Worm (Caenorhabditis elegans): ENCODE results near the gene ZC239.6.
A peak's percentile ranks its signal among the peaks of the same experiment; 100 is the strongest.

ZC239.6 gene

DNA sequence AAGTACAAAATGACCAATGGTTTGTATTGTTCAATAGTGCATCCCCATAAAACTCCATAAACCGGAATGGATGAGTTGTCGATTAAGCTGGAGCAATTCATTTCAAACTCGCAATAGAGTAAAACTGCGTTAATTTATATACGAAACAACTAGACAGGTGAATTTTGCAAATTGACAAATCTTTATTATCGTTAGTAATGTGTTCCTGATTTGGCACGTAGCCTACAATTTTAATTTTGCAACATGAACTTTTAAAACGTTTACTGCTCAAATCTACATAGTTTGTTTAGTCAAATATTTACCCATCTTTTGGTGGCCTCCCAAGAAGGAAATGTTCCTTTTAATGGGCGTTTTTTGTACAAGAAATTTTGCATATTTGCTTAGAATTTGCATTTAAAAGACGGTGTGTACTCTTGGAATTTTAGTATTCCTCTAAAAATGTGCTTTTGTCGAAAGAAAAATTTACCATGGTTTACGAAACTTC lies 27.6 kb downstream of the ZC239.6 start, which contains the start of the genes srz-67 and C17F4.11:
Gene srz-67, minus strand, starts transcription at position 101 of the 484 bp plus-strand sequence.
Gene C17F4.11, plus strand, starts transcription at position 434 of the 484 bp plus-strand sequence.
- TF ChIP-seq ceh-83 (GFP tag; optimal IDR thresholded peaks at IDR 0.05) (no peak), ham-2 (GFP tag; optimal IDR thresholded peaks at IDR 0.05) (no peak), elt-1 (tag; optimal IDR thresholded peaks at IDR 0.05; ENCODE audit: borderline replicate concordance, insufficient read depth) (no peak), lin-32 (GFP tag; optimal IDR thresholded peaks at IDR 0.05) (no peak), nhr-28 (tag; optimal IDR thresholded peaks at IDR 0.05) (no peak), lin-13 (tag; optimal IDR thresholded peaks at IDR 0.05) (no peak), nhr-2 (tag; optimal IDR thresholded peaks at IDR 0.05) (no peak)

DNA sequence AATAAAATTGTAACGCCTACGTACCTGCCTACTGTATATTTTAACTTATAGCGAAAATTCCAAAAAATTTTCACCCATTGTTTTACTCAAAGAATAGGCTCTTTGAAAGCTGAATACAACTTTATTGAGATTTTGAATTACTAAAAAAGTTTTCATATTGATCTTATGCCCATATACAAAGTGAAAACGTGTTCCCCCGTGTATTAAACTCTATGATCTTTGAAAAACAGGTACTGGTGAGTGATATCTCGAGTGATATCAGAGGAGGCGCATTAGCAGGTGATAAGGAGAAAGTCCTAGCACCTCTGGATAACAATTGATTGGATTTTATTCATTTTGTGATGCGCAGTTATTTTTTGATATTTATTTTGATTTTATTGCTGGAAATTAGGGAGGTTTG lies 30.8 kb downstream of the ZC239.6 start, which contains the start of gene C17F4.3:
Gene C17F4.3, plus strand, starts transcription at position 301 of the 400 bp plus-strand sequence.
- TF ChIP-seq ceh-83 (GFP tag; optimal IDR thresholded peaks at IDR 0.05) = no peak
- no peak for TF ChIP-seq mls-2 (tag; optimal IDR thresholded peaks at IDR 0.05)
- no peak for TF ChIP-seq zip-8 (tag; optimal IDR thresholded peaks at IDR 0.05)
- no peak for TF ChIP-seq sem-2 (GFP tag; optimal IDR thresholded peaks at IDR 0.05)
- TF ChIP-seq ztf-11 (tag; optimal IDR thresholded peaks at IDR 0.05) = no peak
- TF ChIP-seq elt-3 (tag; optimal IDR thresholded peaks at IDR 0.05) = no peak
- no peak for TF ChIP-seq lin-32 (GFP tag; optimal IDR thresholded peaks at IDR 0.05)
- no peak for TF ChIP-seq pha-4 (tag; optimal IDR thresholded peaks at IDR 0.05)

DNA sequence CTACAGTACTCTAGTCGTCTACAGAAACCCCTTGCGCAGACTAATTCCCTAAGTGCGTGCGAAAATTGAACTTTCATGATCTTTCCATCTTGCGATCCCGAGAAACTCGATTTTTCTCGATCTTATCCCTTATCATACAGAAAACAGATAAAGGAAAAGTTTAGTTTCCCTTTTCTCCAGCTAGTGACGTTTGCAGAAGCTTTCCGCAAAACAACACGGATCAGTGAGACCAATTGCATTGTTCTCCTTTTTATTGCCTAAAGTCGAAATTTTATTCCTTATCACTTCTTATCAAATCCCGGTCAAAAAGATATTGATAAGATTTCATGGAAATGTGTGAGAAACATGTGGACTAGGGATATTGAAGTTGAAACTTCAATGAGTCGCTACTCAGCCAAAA lies 32.4 kb downstream of the ZC239.6 start:
- TF ChIP-seq blmp-1 (tag; optimal IDR thresholded peaks at IDR 0.05) (peak; percentile 10), sptf-1 (tag; optimal IDR thresholded peaks at IDR 0.05) (no peak), elt-3 (tag; optimal IDR thresholded peaks at IDR 0.05) (peak; percentile 88)

ce11 chrII:3244070-3244469 lies 34.6 kb downstream of the ZC239.6 start, which contains the start of gene C17F4.12:
Gene C17F4.12 (minus strand): TSS chrII:3244170.
- TF ChIP-seq elt-1 (tag; optimal IDR thresholded peaks at IDR 0.05; ENCODE audit: borderline replicate concordance, insufficient read depth) = no peak
- TF ChIP-seq ztf-11 (tag; optimal IDR thresholded peaks at IDR 0.05) = no peak
- no peak for TF ChIP-seq nhr-237 (tag; optimal IDR thresholded peaks at IDR 0.05)
- TF ChIP-seq unc-39 (tag; optimal IDR thresholded peaks at IDR 0.05) = no peak
- TF ChIP-seq ceh-39 (tag; optimal IDR thresholded peaks at IDR 0.05) = no peak
- TF ChIP-seq snpc-4 (tag; optimal IDR thresholded peaks at IDR 0.05) = no peak
- TF ChIP-seq flh-1 (GFP tag; optimal IDR thresholded peaks at IDR 0.05) = no peak
- TF ChIP-seq drap-1 (GFP tag; optimal IDR thresholded peaks at IDR 0.05) = no peak

DNA sequence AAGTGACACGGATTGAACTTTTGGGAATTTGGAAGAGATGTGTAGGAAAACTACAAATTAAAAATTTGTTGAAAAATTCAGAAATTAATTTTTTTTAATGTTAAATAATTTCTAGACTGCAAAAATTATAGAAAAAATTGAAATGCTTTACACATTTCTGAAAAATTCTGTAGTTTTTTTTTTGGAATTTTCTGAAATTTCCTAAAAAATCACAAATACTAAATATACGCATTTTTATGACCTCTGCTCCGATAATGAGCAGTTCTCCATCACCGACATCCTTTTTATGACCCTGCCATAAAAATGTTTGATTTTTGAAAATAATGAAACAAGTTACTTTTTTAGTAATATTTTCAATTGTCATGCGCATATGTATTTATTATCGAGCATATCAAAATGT lies 35.3 kb downstream of the ZC239.6 start:
- TF ChIP-seq elt-3 (tag; optimal IDR thresholded peaks at IDR 0.05) = no peak
- no peak for TF ChIP-seq lin-32 (GFP tag; optimal IDR thresholded peaks at IDR 0.05)
- no peak for TF ChIP-seq unc-39 (tag; optimal IDR thresholded peaks at IDR 0.05)
- TF ChIP-seq ceh-83 (GFP tag; optimal IDR thresholded peaks at IDR 0.05) = no peak
- TF ChIP-seq cnd-1 (tag; optimal IDR thresholded peaks at IDR 0.05) = no peak
- TF ChIP-seq mep-1 (tag; optimal IDR thresholded peaks at IDR 0.05) = no peak
- TF ChIP-seq lsy-2 (tag; optimal IDR thresholded peaks at IDR 0.05) = no peak
- TF ChIP-seq nhr-76 (tag; optimal IDR thresholded peaks at IDR 0.05) = no peak
- no peak for TF ChIP-seq mls-2 (tag; optimal IDR thresholded peaks at IDR 0.05)
- TF ChIP-seq sem-2 (GFP tag; optimal IDR thresholded peaks at IDR 0.05) = no peak
- TF ChIP-seq nhr-28 (tag; optimal IDR thresholded peaks at IDR 0.05) = no peak
- no peak for TF ChIP-seq sptf-1 (tag; optimal IDR thresholded peaks at IDR 0.05)
- TF ChIP-seq mab-5 (tag; optimal IDR thresholded peaks at IDR 0.05) = no peak
- TF ChIP-seq ceh-43 (GFP tag; optimal IDR thresholded peaks at IDR 0.05) = no peak
- no peak for TF ChIP-seq ceh-39 (tag; optimal IDR thresholded peaks at IDR 0.05)
- TF ChIP-seq flh-1 (GFP tag; optimal IDR thresholded peaks at IDR 0.05) = no peak
- no peak for TF ChIP-seq nhr-237 (tag; optimal IDR thresholded peaks at IDR 0.05)
- no peak for TF ChIP-seq bed-3 (GFP tag; optimal IDR thresholded peaks at IDR 0.05)
- no peak for TF ChIP-seq nhr-12 (tag; optimal IDR thresholded peaks at IDR 0.05)

ce11 chrII:3245836-3246235 lies 36.4 kb downstream of the ZC239.6 start, which contains the start of gene C17F4.7:
Gene C17F4.7 (minus strand): TSS chrII:3246015.
- no peak for TF ChIP-seq zip-8 (tag; optimal IDR thresholded peaks at IDR 0.05)
- no peak for TF ChIP-seq mab-5 (tag; optimal IDR thresholded peaks at IDR 0.05)
- no peak for TF ChIP-seq lin-32 (GFP tag; optimal IDR thresholded peaks at IDR 0.05)
- TF ChIP-seq lsy-2 (tag; optimal IDR thresholded peaks at IDR 0.05) = no peak
- TF ChIP-seq mep-1 (tag; optimal IDR thresholded peaks at IDR 0.05) = no peak
- TF ChIP-seq cnd-1 (tag; optimal IDR thresholded peaks at IDR 0.05) = no peak
- no peak for TF ChIP-seq lin-13 (tag; optimal IDR thresholded peaks at IDR 0.05)
- TF ChIP-seq unc-120 (tag; optimal IDR thresholded peaks at IDR 0.05; ENCODE audit: poor library complexity, severe bottlenecking) = no peak
- TF ChIP-seq nhr-28 (tag; optimal IDR thresholded peaks at IDR 0.05) = no peak
- TF ChIP-seq unc-39 (tag; optimal IDR thresholded peaks at IDR 0.05) = no peak
- no peak for TF ChIP-seq ztf-11 (tag; optimal IDR thresholded peaks at IDR 0.05)

All from whole organism, mixed stage, embryonic.